Fruit fly (Drosophila melanogaster) whole organism, embryonic: ENCODE results near the gene Txl.

Source experiments
- Atf6 ChIP-seq: fragments of 200-800 bp; sonication (Bioruptor generic); IDR thresholded peaks from 2 replicates; pipeline ENCODE4 v1.3.6; 2022; ENCODE audit warnings: missing biosample characterization, missing genetic modification characterization
- BEAF-32 ChIP-seq: fragments of 200-800 bp; sonication (Bioruptor generic); optimal IDR thresholded peaks from 3 replicates; lab custom pipeline; 2017; ENCODE audit warnings: missing biosample characterization, missing genetic modification characterization, mild to moderate bottlenecking, moderate library complexity, missing genetic modification reagents
- CG10565 ChIP-seq: fragments of 200-800 bp; sonication (Bioruptor generic); optimal IDR thresholded peaks from 3 replicates; lab custom pipeline; 2016; ENCODE audit warnings: missing biosample characterization, mild to moderate bottlenecking, missing genetic modification characterization
- CG10959 ChIP-seq: fragments of 200-800 bp; sonication (Bioruptor generic); IDR thresholded peaks from 2 replicates; pipeline ENCODE4 v1.3.6; 2022; ENCODE audit warnings: missing biosample characterization, missing genetic modification characterization
- CG11560 ChIP-seq: fragments of 200-800 bp; sonication (Bioruptor generic); IDR thresholded peaks from 3 replicates; pipeline ENCODE4 v1.3.6; 2022; ENCODE audit warnings: missing biosample characterization, missing genetic modification characterization
- CG12155 ChIP-seq: fragments of 200-800 bp; sonication (Bioruptor generic); optimal IDR thresholded peaks from 3 replicates; lab custom pipeline; 2016; ENCODE audit warnings: missing biosample characterization, missing genetic modification characterization
- CG13894 ChIP-seq: fragments of 200-800 bp; sonication (Bioruptor generic); optimal IDR thresholded peaks from 3 replicates; lab custom pipeline; 2018; ENCODE audit warnings: missing biosample characterization, mild to moderate bottlenecking, missing genetic modification characterization, moderate library complexity
- CG15601 ChIP-seq: fragments of 200-800 bp; sonication (Bioruptor generic); optimal IDR thresholded peaks from 3 replicates; lab custom pipeline; 2019; ENCODE audit warnings: missing biosample characterization, mild to moderate bottlenecking, missing genetic modification characterization, moderate library complexity
- CG16813 ChIP-seq: fragments of 200-800 bp; sonication (Bioruptor generic); IDR thresholded peaks from 3 replicates; pipeline ENCODE4 v1.3.6; 2022; ENCODE audit warnings: missing biosample characterization, missing genetic modification characterization; ENCODE audit not compliant: partially characterized antibody
- CG17328 ChIP-seq: fragments of 200-800 bp; sonication (Bioruptor generic); IDR thresholded peaks from 2 replicates; pipeline ENCODE4 v1.3.6; 2022; ENCODE audit warnings: missing biosample characterization, missing genetic modification characterization
- CG17829 ChIP-seq: fragments of 200-800 bp; optimal IDR thresholded peaks from 2 replicates; lab custom pipeline; 2019; ENCODE audit warnings: missing biosample characterization, mild to moderate bottlenecking, missing genetic modification characterization, moderate library complexity
- CG3065 ChIP-seq: fragments of 200-800 bp; sonication (Bioruptor generic); optimal IDR thresholded peaks from 2 replicates; lab custom pipeline; 2016; ENCODE audit warnings: missing biosample characterization, missing genetic modification characterization
- CG8290 ChIP-seq, 3 experiments: fragments of 200-800 bp; sonication (Bioruptor generic); optimal IDR thresholded peaks; 2 replicates each; lab custom pipeline; 2016 to 2019; ENCODE audit warnings: missing biosample characterization in 3 of 3, missing genetic modification characterization in 3 of 3, mild to moderate bottlenecking in 2 of 3, moderate library complexity in 1 of 3
- CG9876 ChIP-seq: fragments of 200-800 bp; sonication (Bioruptor generic); optimal IDR thresholded peaks from 2 replicates; lab custom pipeline; 2016; ENCODE audit warnings: missing biosample characterization, missing genetic modification characterization
- CG9932 ChIP-seq: fragments of 200-800 bp; sonication (Bioruptor generic); IDR thresholded peaks from 2 replicates; pipeline ENCODE4 v1.3.6; 2022; ENCODE audit warnings: missing biosample characterization, missing genetic modification characterization
- Dll ChIP-seq: fragments of 200-800 bp; sonication (Bioruptor generic); IDR thresholded peaks from 4 replicates; pipeline ENCODE4 v1.3.6; 2022; ENCODE audit warnings: missing biosample characterization, missing genetic modification characterization; ENCODE audit not compliant: partially characterized antibody
- Doc3 ChIP-seq: fragments of 200-800 bp; sonication (Bioruptor generic); IDR thresholded peaks from 3 replicates; pipeline ENCODE4 v1.3.6; 2022; ENCODE audit warnings: missing biosample characterization, missing genetic modification characterization; ENCODE audit not compliant: partially characterized antibody
- Dref ChIP-seq: fragments of 200-800 bp; sonication (Bioruptor generic); IDR thresholded peaks from 2 replicates; pipeline ENCODE4 v1.3.6; 2022; ENCODE audit warnings: missing biosample characterization, missing genetic modification characterization
- Drgx ChIP-seq: fragments of 200-800 bp; sonication (Bioruptor generic); IDR thresholded peaks from 2 replicates; pipeline ENCODE4 v1.3.6; 2022; ENCODE audit warnings: missing biosample characterization, missing genetic modification characterization
- HmgZ ChIP-seq: fragments of 200-800 bp; sonication (Bioruptor generic); optimal IDR thresholded peaks from 2 replicates; lab custom pipeline; 2018; ENCODE audit warnings: missing biosample characterization, mild to moderate bottlenecking, missing genetic modification characterization
- Max ChIP-seq: fragments of 200-800 bp; sonication (Bioruptor generic); optimal IDR thresholded peaks from 2 replicates; lab custom pipeline; 2016; ENCODE audit warnings: missing biosample characterization, mild to moderate bottlenecking, missing genetic modification characterization
- Nf-YB ChIP-seq: fragments of 200-800 bp; sonication (Bioruptor generic); optimal IDR thresholded peaks from 3 replicates; lab custom pipeline; 2019; ENCODE audit warnings: missing biosample characterization, mild to moderate bottlenecking, missing genetic modification characterization, moderate library complexity
- Pdp1 ChIP-seq, 2 experiments: fragments of 200-800 bp; sonication (Bioruptor generic); optimal IDR thresholded peaks; 3 replicates each; lab custom pipeline; 2016; ENCODE audit warnings: missing biosample characterization in 2 of 2, missing genetic modification characterization in 2 of 2, mild to moderate bottlenecking in 1 of 2, moderate library complexity in 1 of 2
- Xrp1 ChIP-seq: fragments of 200-800 bp; sonication (Bioruptor generic); IDR thresholded peaks from 2 replicates; pipeline ENCODE4 v1.3.6; 2022; ENCODE audit warnings: missing biosample characterization, missing genetic modification characterization
- bab2 ChIP-seq: fragments of 200-800 bp; sonication (Bioruptor generic); optimal IDR thresholded peaks from 2 replicates; lab custom pipeline; 2016; ENCODE audit warnings: missing biosample characterization, missing genetic modification characterization
- chif ChIP-seq, 2 experiments: fragments of 200-800 bp; sonication (Bioruptor generic); optimal IDR thresholded peaks; 3 replicates each; lab custom pipeline; 2016; ENCODE audit warnings: missing biosample characterization in 2 of 2, missing genetic modification characterization in 2 of 2
- chn ChIP-seq: fragments of 200-800 bp; sonication (Bioruptor generic); optimal IDR thresholded peaks from 2 replicates; lab custom pipeline; 2016; ENCODE audit warnings: missing biosample characterization, missing genetic modification characterization
- en ChIP-seq: fragments of 200-800 bp; sonication (Bioruptor generic); optimal IDR thresholded peaks from 2 replicates; lab custom pipeline; 2016; ENCODE audit warnings: missing biosample characterization, missing genetic modification characterization
- exex ChIP-seq: fragments of 200-800 bp; sonication (Bioruptor generic); optimal IDR thresholded peaks from 4 replicates; lab custom pipeline; 2018; ENCODE audit warnings: missing biosample characterization, mild to moderate bottlenecking, missing genetic modification characterization, moderate library complexity
- eyg ChIP-seq: fragments of 200-800 bp; sonication (Bioruptor generic); optimal IDR thresholded peaks from 3 replicates; lab custom pipeline; 2016; ENCODE audit warnings: missing biosample characterization, missing genetic modification characterization
- klu ChIP-seq: fragments of 200-800 bp; sonication (Bioruptor generic); IDR thresholded peaks from 2 replicates; pipeline ENCODE4 v1.3.6; 2022; ENCODE audit warnings: missing biosample characterization, missing genetic modification characterization
- lilli ChIP-seq: fragments of 200-800 bp; sonication (Bioruptor generic); optimal IDR thresholded peaks from 3 replicates; lab custom pipeline; 2016; ENCODE audit warnings: missing biosample characterization, missing genetic modification characterization
- lola ChIP-seq, 3 experiments: fragments of >200 bp in 2 of 3; fragments of 200-800 bp in 1 of 3; sonication (Bioruptor generic) in 1 of 3; optimal IDR thresholded peaks; 2 replicates each; lab custom pipeline; 2017 to 2019; ENCODE audit warnings: missing biosample characterization in 3 of 3, missing genetic modification characterization in 3 of 3, mild to moderate bottlenecking in 1 of 3, moderate library complexity in 1 of 3
- peb ChIP-seq: fragments of 200-800 bp; sonication (Bioruptor generic); IDR thresholded peaks from 2 replicates; pipeline ENCODE4 v1.3.6; 2022; ENCODE audit warnings: missing biosample characterization, missing genetic modification characterization
- salm ChIP-seq: fragments of 200-800 bp; sonication (Bioruptor generic); optimal IDR thresholded peaks from 2 replicates; lab custom pipeline; 2018; ENCODE audit warnings: missing biosample characterization, mild to moderate bottlenecking, missing genetic modification characterization
- sens ChIP-seq: fragments of 200-800 bp; sonication (Bioruptor generic); peaks from one replicate; lab custom pipeline; 2016; ENCODE audit warnings: missing biosample characterization, missing genetic modification characterization
- sima ChIP-seq: fragments of 200-800 bp; sonication (Bioruptor generic); optimal IDR thresholded peaks from 2 replicates; lab custom pipeline; 2016; ENCODE audit warnings: missing biosample characterization, missing genetic modification characterization
- sna ChIP-seq: fragments of 200-800 bp; sonication (Bioruptor generic); IDR thresholded peaks from 2 replicates; pipeline ENCODE4 v1.3.6; 2022; ENCODE audit warnings: missing biosample characterization, missing genetic modification characterization; ENCODE audit not compliant: partially characterized antibody
- sqz ChIP-seq: fragments of 200-800 bp; sonication (Bioruptor generic); optimal IDR thresholded peaks from 3 replicates; lab custom pipeline; 2018; ENCODE audit warnings: missing biosample characterization, mild to moderate bottlenecking, missing genetic modification characterization
- stc ChIP-seq: fragments of 200-800 bp; sonication (Bioruptor generic); IDR thresholded peaks from 2 replicates; pipeline ENCODE4 v1.3.6; 2022; ENCODE audit warnings: missing biosample characterization, missing genetic modification characterization
- stwl ChIP-seq: fragments of 200-800 bp; sonication (Bioruptor generic); optimal IDR thresholded peaks from 3 replicates; lab custom pipeline; 2018; ENCODE audit warnings: missing biosample characterization, mild to moderate bottlenecking, missing genetic modification characterization, moderate library complexity
- twi ChIP-seq: fragments of 200-800 bp; optimal IDR thresholded peaks from 2 replicates; lab custom pipeline; 2019; ENCODE audit warnings: missing biosample characterization, mild to moderate bottlenecking, missing genetic modification characterization, moderate library complexity
- unc-4 ChIP-seq: fragments of 200-800 bp; sonication (Bioruptor generic); IDR thresholded peaks from 2 replicates; pipeline ENCODE4 v1.3.6; 2022; ENCODE audit warnings: missing biosample characterization, missing genetic modification characterization; ENCODE audit not compliant: partially characterized antibody
- usp ChIP-seq: fragments of >200 bp; optimal IDR thresholded peaks from 2 replicates; lab custom pipeline; 2017; ENCODE audit warnings: missing biosample characterization, missing genetic modification characterization

Gene Txl

dm6 chr3L:5764922-5765843, 463 bp upstream of the Txl start, which contains the start of gene CG10576 (continued):
- TF ChIP-seq Drgx: no peak
- TF ChIP-seq CG16813 (GFP tag; lab: Robert Waterston, UW): peak; percentile 60
- no peak for TF ChIP-seq exex (tag; lab: Kevin White, UChicago)
- TF ChIP-seq Pdp1 (GFP tag; optimal IDR thresholded peaks at IDR 0.05; lab: Kevin White, UChicago): peak in 1 of 2 experiments; percentile 95
- peak; percentile 23 for TF ChIP-seq twi (tag; lab: Kevin White, UChicago)
- TF ChIP-seq CG9932: peak; percentile 5; the same call in 1 of the 2 replicates
- peak; percentile 46; the same call in 1 of the 3 replicates for TF ChIP-seq Doc3 (GFP tag; lab: Robert Waterston, UW)
- peak; percentile 93 for TF ChIP-seq Max (GFP tag; lab: Kevin White, UChicago)
- peak; percentile 31; the same call in 1 of the 2 replicates for TF ChIP-seq stc (GFP tag; lab: Robert Waterston, UW)
- no peak for TF ChIP-seq sqz (GFP tag; lab: Kevin White, UChicago)
- no peak for TF ChIP-seq peb (GFP tag; lab: Robert Waterston, UW)
- TF ChIP-seq BEAF-32 (GFP tag; lab: Kevin White, UChicago): peak; percentile 91
- peak; percentile 68; the same call in 1 of the 2 replicates for TF ChIP-seq unc-4 (GFP tag; lab: Robert Waterston, UW)
- peak; percentile 57 for TF ChIP-seq CG17829 (tag; lab: Kevin White, UChicago)
- TF ChIP-seq lola (GFP tag; optimal IDR thresholded peaks at IDR 0.05; lab: Kevin White, UChicago): peak in 1 of 3 experiments; percentile 4
- no peak for TF ChIP-seq stwl (tag; lab: Kevin White, UChicago)
- TF ChIP-seq CG12155: peak; percentile 18
- peak; percentile 56 for TF ChIP-seq Dref
- peak; percentile 12 for TF ChIP-seq CG3065 (GFP tag; lab: Kevin White, UChicago)
- TF ChIP-seq sna (GFP tag; lab: Robert Waterston, UW): 0 out of 2 replicates have a peak, but pooled peaks have one; percentile 45
- TF ChIP-seq CG8290 (GFP tag; optimal IDR thresholded peaks at IDR 0.05; lab: Kevin White, UChicago): no peak
- no peak for TF ChIP-seq CG8290 (tag; optimal IDR thresholded peaks at IDR 0.05; lab: Kevin White, UChicago)
- TF ChIP-seq Atf6 (GFP tag; lab: Robert Waterston, UW): no peak
- TF ChIP-seq Dll (GFP tag; lab: Robert Waterston, UW): peak; percentile 73
- no peak for TF ChIP-seq Nf-YB (GFP tag; lab: Kevin White, UChicago)
- peak; percentile 9 for TF ChIP-seq HmgZ (tag; lab: Kevin White, UChicago)
- 0 out of 2 replicates have a peak, but pooled peaks have one; percentile 16 for TF ChIP-seq CG17328 (GFP tag; lab: Robert Waterston, UW)

dm6 chr3L:5768532-5769497, 3.2 kb downstream of the Txl start, which contains the start of the genes Ppat-Dpck and scny:
Gene Ppat-Dpck (minus strand): TSS chr3L:5768794.
Gene scny (plus strand): TSS chr3L:5769002.
- TF ChIP-seq CG10959 (GFP tag; lab: Robert Waterston, UW): no peak
- TF ChIP-seq chn (GFP tag; lab: Kevin White, UChicago): no peak
- no peak for TF ChIP-seq Atf6 (GFP tag; lab: Robert Waterston, UW)
- peak; percentile 85 for TF ChIP-seq sens (GFP tag; lab: Kevin White, UChicago)
- no peak for TF ChIP-seq Xrp1 (GFP tag; lab: Robert Waterston, UW)
- peak; percentile 48 for TF ChIP-seq CG15601 (tag; lab: Kevin White, UChicago)
- TF ChIP-seq lilli (GFP tag; lab: Kevin White, UChicago): peak; percentile 7
- TF ChIP-seq sima (GFP tag; lab: Kevin White, UChicago): no peak
- no peak for TF ChIP-seq bab2 (GFP tag; lab: Kevin White, UChicago)
- no peak for TF ChIP-seq usp (GFP tag; lab: Kevin White, UChicago)
- TF ChIP-seq chif (GFP tag; optimal IDR thresholded peaks at IDR 0.05; lab: Kevin White, UChicago): no peak
- no peak for TF ChIP-seq eyg (GFP tag; lab: Kevin White, UChicago)
- TF ChIP-seq en (GFP tag; lab: Kevin White, UChicago): no peak
- TF ChIP-seq salm (tag; lab: Kevin White, UChicago): no peak
- no peak for TF ChIP-seq CG9876 (GFP tag; lab: Kevin White, UChicago)
- TF ChIP-seq CG11560 (tag; lab: Robert Waterston, UW): no peak
- no peak for TF ChIP-seq CG10565 (GFP tag; lab: Kevin White, UChicago)
- no peak for TF ChIP-seq CG13894 (tag; lab: Kevin White, UChicago)
- no peak for TF ChIP-seq klu (GFP tag; lab: Robert Waterston, UW)
